Fruit fly (Drosophila melanogaster) whole organism, larva: ENCODE results near the gene Cyp4c3.

ENCODE experiments used
- noc ChIP-seq: fragments of 200-800 bp; sonication (Bioruptor generic); optimal IDR thresholded peaks from 3 replicates; lab custom pipeline; 2019; ENCODE audit warnings: missing biosample characterization, mild to moderate bottlenecking, missing genetic modification characterization, moderate library complexity

The Cyp4c3 gene

DNA sequence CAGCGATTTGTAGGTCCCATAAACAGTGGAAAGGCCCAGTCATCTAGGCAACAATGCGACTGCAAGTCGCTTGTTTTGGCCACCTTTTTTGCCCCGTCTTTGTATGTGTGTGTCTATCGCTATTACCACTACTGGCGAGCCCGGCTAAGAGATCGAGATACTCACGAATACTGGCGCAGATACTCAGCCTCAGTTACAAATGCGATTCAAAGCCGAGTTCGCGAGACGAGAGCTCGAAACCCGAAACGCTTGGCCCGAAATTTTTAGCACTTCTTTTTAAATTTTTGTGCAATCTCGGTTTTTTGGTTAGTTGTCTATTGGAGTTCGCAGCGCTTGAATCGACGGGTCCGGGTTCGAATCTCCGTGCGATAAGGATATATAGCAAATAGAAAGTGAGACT lies at the start of gene Cyp4c3:
TSS of gene Cyp4c3 (plus strand) at position 301 of the 400 bp plus-strand sequence.
- TF ChIP-seq noc (tag; lab: Kevin White, UChicago), result no peak

DNA sequence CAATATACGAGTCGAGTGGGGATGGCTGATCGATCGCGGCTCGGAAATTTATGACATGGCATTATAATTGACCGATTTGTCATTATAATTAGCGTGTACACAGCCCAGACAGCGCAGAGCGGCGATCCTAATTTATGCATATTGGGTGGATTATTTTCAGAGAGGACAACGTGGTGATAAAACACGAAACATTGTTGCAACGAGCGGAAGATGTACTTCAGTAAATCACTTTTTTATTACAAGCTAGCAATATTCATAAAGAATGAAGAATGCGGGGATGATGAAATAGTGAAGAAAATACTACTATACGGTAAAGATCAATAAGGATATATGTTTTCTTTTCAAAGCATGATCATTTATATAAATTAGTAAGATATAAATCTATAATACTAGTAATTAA lies 49.4 kb upstream of the Cyp4c3 start:
- TF ChIP-seq noc (tag; lab: Kevin White, UChicago), result no peak

- no peak for TF ChIP-seq noc (tag; lab: Kevin White, UChicago)
Measured at dm6 chr3R:30849473-30850145, 44.2 kb upstream of the Cyp4c3 start.

- no peak for TF ChIP-seq noc (tag; lab: Kevin White, UChicago)
Measured at dm6 chr3R:30850460-30850859, 43.4 kb upstream of the Cyp4c3 start.

dm6 chr3R:30851843-30852365 lies 41.9 kb upstream of the Cyp4c3 start, which contains the start of gene tll:
tll (plus strand) TSS chr3R:30852315.
- TF ChIP-seq noc (tag; lab: Kevin White, UChicago), result no peak

dm6 chr3R:30855176-30855575 lies 38.7 kb upstream of the Cyp4c3 start:
- no peak for TF ChIP-seq noc (tag; lab: Kevin White, UChicago)

DNA sequence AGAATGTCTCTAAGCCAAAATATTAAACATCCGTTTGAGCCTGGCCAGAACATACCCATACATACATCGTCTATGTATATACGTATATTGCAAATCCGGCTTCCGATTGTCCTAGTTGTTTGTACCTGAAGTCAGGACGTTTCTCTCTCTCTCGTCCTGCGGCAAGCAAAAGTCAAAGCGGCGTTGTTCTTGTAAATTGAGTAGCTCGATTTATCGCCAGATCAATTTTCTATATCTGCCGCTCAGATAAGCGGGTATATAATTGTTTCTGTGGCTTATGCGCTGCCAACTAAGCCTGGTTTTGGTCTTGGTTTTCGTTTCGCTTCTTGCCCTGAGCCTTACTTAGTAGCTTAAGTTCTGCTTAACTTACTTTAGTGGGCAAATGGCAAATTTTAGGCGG lies 37.2 kb upstream of the Cyp4c3 start:
- no peak for TF ChIP-seq noc (tag; lab: Kevin White, UChicago)

DNA sequence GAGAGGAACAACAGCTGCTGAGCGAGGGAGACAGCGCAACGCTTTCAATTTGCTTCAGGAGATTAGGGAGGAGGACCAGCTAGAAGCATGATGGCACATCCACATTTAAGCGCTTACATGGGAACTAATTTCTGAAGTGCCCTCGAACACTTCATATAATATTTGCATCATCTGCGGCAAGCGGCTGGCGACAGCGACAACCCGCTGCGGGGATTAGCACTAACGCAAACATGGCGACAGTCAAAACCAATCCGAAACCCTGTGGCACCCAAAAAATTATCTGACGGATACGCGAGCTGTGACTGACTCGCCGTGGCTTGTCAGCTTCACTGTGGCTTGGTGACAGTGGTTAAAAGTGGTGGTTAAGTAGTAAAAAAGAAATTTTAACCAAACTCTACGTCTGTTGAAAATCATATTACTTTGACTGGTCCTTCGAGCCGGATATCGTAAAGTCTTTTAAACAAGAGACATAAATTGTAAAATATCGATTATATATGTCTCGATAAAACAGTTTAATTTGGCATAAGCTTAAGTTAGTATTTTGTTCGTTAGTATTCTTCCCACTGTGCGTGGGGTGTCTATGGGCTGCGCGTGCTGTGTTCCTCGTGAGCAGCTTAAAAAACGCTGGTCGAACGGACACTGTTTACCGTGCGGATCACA lies 33.8 kb upstream of the Cyp4c3 start:
- no peak for TF ChIP-seq noc (tag; lab: Kevin White, UChicago)

DNA sequence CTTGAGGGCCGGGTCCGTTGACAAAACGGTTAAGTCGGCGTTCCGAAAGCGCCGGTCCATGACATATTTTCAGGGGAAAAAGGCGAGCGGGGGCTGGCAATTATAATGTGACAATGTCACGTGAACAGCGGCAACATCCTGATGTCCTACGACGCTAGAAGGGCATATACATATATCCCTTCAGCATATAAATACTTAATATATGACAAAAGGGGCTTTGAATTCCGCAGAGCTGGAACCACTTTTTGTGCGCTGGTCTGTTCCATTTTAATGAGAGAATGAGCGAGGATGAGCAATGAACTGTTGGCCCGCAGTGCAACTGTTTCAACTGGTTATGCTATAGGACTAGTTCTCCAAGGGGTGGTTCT lies 33.3 kb upstream of the Cyp4c3 start:
- TF ChIP-seq noc (tag; lab: Kevin White, UChicago), result no peak

DNA sequence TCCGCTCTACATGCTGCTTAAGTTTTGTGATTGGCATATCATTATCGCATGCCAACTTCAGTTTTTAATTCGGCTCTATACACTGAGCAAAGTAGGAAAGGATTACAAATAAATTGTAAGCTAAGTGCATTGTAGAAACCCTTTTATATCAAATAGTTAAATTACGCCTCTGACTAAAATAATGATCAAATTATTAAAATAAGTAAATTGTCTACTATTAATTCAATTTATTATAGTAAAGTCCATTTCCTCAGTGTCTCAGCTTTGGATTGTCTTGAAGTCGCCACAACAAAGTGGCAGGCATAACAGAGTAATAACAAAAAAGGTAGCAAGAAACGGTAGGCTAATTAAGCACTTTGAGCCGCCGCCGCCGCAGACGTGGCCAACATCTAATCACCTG lies 31.4 kb upstream of the Cyp4c3 start:
- no peak for TF ChIP-seq noc (tag; lab: Kevin White, UChicago)

dm6 chr3R:30863971-30864370 lies 29.9 kb upstream of the Cyp4c3 start:
- TF ChIP-seq noc (tag; lab: Kevin White, UChicago), result no peak

DNA sequence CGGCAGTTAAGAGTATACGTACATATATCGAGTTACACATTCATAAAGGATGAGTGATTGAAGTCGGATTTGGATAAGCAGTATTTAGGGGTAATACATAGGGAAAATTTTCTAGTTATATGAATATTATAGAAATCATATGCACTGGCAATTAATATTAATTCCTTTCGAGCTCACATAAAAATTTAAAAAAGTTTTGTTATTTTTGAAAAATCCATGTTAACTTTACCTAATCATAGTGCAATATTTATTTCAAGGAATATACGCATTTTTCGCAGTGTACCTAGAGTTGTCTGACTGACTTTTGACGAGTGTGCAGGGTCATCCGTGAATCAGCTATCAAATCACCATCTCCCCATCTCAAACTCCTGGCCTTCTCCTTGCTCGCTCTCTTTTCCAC lies 29.4 kb upstream of the Cyp4c3 start:
- no peak for TF ChIP-seq noc (tag; lab: Kevin White, UChicago)

- no peak for TF ChIP-seq noc (tag; lab: Kevin White, UChicago)
Measured at dm6 chr3R:30865365-30865770, 28.5 kb upstream of the Cyp4c3 start.

- no peak for TF ChIP-seq noc (tag; lab: Kevin White, UChicago)
Measured at dm6 chr3R:30865883-30866282, 28.0 kb upstream of the Cyp4c3 start.

dm6 chr3R:30867232-30867631 lies 26.6 kb upstream of the Cyp4c3 start, which contains the start of gene Cpr100A:
Cpr100A (plus strand) TSS chr3R:30867521.
- no peak for TF ChIP-seq noc (tag; lab: Kevin White, UChicago)

DNA sequence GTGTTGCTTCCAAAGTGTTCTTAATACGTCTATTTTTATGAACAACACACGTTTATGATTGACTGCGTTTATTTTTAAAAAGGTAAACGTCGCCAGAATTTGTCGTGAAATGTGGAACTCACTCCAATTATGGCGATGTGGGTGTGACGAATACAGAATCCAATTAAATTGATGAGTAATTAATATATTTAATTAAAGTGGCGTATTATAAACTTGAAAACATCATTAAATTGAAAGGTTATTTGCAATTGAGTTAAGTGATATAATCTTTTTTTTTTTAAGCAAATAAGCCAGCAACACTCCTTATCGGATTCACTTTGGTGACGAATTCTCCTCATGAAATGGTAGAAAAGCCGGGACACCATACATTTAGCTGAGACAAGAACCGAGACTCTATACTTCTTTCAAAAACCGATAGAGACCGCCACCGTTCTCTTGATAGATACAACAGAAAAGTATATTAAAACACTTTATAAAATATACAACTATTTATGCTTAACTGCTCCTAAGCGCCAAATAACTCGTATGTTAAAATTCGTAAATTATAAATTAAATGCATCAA lies 23.4 kb upstream of the Cyp4c3 start:
- no peak for TF ChIP-seq noc (tag; lab: Kevin White, UChicago)
